Worm (Caenorhabditis elegans): Measurements from ENCODE around the gene lips-11.

- TF ChIP-seq cog-1 (tag; optimal IDR thresholded peaks at IDR 0.05) (no peak), ref-1 (GFP tag; conservative IDR thresholded peaks at IDR 0.05) (no peak), T22C8.4 (GFP tag; IDR thresholded peaks at IDR 0.05) (no peak), ztf-23 (GFP tag; IDR thresholded peaks at IDR 0.05) (no peak), flt-1 (GFP tag; IDR thresholded peaks at IDR 0.05) (no peak), tab-1 (GFP tag; IDR thresholded peaks at IDR 0.05) (no peak), med-1 (GFP tag; optimal IDR thresholded peaks at IDR 0.05; ENCODE audit: insufficient read depth) (no peak), klf-2 (GFP tag; conservative IDR thresholded peaks at IDR 0.05) (no peak)
These were observed 7.4 kb upstream of the lips-11 start, which contains the start of gene lips-13 for ce11 chrII:1117992-1118729.
